Fruit fly (Drosophila melanogaster) whole organism, embryonic: Measurements from ENCODE around the gene CG34001.
A peak's percentile ranks its signal among the peaks of the same experiment; 100 is the strongest.

Experiments
- Asciz ChIP-seq: fragments of 200-800 bp; sonication (Bioruptor generic); optimal IDR thresholded peaks from 2 replicates; lab custom pipeline; 2017; ENCODE audit warnings: missing biosample characterization, mild to moderate bottlenecking, missing genetic modification characterization, missing genetic modification reagents
- Atf3 ChIP-seq: fragments of 200-800 bp; sonication (Bioruptor generic); optimal IDR thresholded peaks from 3 replicates; lab custom pipeline; 2016; ENCODE audit warnings: missing biosample characterization, missing genetic modification characterization
- CG12391 ChIP-seq: fragments of 200-800 bp; sonication (Bioruptor generic); optimal IDR thresholded peaks from 3 replicates; lab custom pipeline; 2018; ENCODE audit warnings: missing biosample characterization, mild to moderate bottlenecking, missing genetic modification characterization, moderate library complexity
- CG14860 ChIP-seq: fragments of 200-800 bp; sonication (Bioruptor generic); IDR thresholded peaks from 3 replicates; pipeline ENCODE4 v1.3.6; 2022; ENCODE audit warnings: missing biosample characterization, missing genetic modification characterization; ENCODE audit not compliant: partially characterized antibody
- CG15269 ChIP-seq: fragments of 200-800 bp; sonication (Bioruptor generic); optimal IDR thresholded peaks from 2 replicates; lab custom pipeline; 2018; ENCODE audit warnings: missing biosample characterization, mild to moderate bottlenecking, missing genetic modification characterization, moderate library complexity
- CG15479 ChIP-seq: fragments of 200-800 bp; sonication (Bioruptor generic); optimal IDR thresholded peaks from 3 replicates; lab custom pipeline; 2019; ENCODE audit warnings: missing biosample characterization, mild to moderate bottlenecking, missing genetic modification characterization, moderate library complexity
- CG16813 ChIP-seq: fragments of 200-800 bp; sonication (Bioruptor generic); IDR thresholded peaks from 3 replicates; pipeline ENCODE4 v1.3.6; 2022; ENCODE audit warnings: missing biosample characterization, missing genetic modification characterization; ENCODE audit not compliant: partially characterized antibody
- CG17829 ChIP-seq: fragments of 200-800 bp; optimal IDR thresholded peaks from 2 replicates; lab custom pipeline; 2019; ENCODE audit warnings: missing biosample characterization, mild to moderate bottlenecking, missing genetic modification characterization, moderate library complexity
- CG18476 ChIP-seq: fragments of 200-800 bp; sonication (Bioruptor generic); optimal IDR thresholded peaks from 2 replicates; lab custom pipeline; 2016; ENCODE audit warnings: missing biosample characterization, mild to moderate bottlenecking, missing genetic modification characterization
- CG2712 ChIP-seq: fragments of 200-800 bp; optimal IDR thresholded peaks from 3 replicates; lab custom pipeline; 2019; ENCODE audit warnings: missing biosample characterization, mild to moderate bottlenecking, missing genetic modification characterization, moderate library complexity
- CG3065 ChIP-seq: fragments of 200-800 bp; sonication (Bioruptor generic); optimal IDR thresholded peaks from 2 replicates; lab custom pipeline; 2016; ENCODE audit warnings: missing biosample characterization, missing genetic modification characterization
- CG3281 ChIP-seq: fragments of 200-800 bp; sonication (Bioruptor generic); optimal IDR thresholded peaks from 3 replicates; lab custom pipeline; 2017; ENCODE audit warnings: missing biosample characterization, mild to moderate bottlenecking, missing genetic modification characterization
- CG34422 ChIP-seq: fragments of 200-800 bp; sonication (Bioruptor generic); IDR thresholded peaks from 3 replicates; pipeline ENCODE4 v1.3.6; 2022; ENCODE audit warnings: missing biosample characterization, missing genetic modification characterization
- CG4820 ChIP-seq: fragments of 200-800 bp; sonication (Bioruptor generic); optimal IDR thresholded peaks from 3 replicates; lab custom pipeline; 2016; ENCODE audit warnings: missing biosample characterization, missing genetic modification characterization
- CG5953 ChIP-seq: fragments of 200-800 bp; sonication (Bioruptor generic); IDR thresholded peaks from 2 replicates; pipeline ENCODE4 v1.3.6; 2022; ENCODE audit warnings: missing biosample characterization, missing genetic modification characterization
- CG6272 ChIP-seq: fragments of 200-800 bp; sonication (Bioruptor generic); IDR thresholded peaks from 2 replicates; pipeline ENCODE4 v1.3.6; 2022; ENCODE audit warnings: missing biosample characterization, missing genetic modification characterization
- CG6813 ChIP-seq: fragments of 200-800 bp; sonication (Bioruptor generic); optimal IDR thresholded peaks from 2 replicates; lab custom pipeline; 2017; ENCODE audit warnings: missing biosample characterization, missing genetic modification characterization, mild to moderate bottlenecking, moderate library complexity, missing genetic modification reagents
- CG7987 ChIP-seq: fragments of 200-800 bp; sonication (Bioruptor generic); optimal IDR thresholded peaks from 2 replicates; lab custom pipeline; 2018; ENCODE audit warnings: missing biosample characterization, mild to moderate bottlenecking, missing genetic modification characterization, moderate library complexity
- CG8281 ChIP-seq: fragments of 200-800 bp; sonication (Bioruptor generic); optimal IDR thresholded peaks from 2 replicates; lab custom pipeline; 2018; ENCODE audit warnings: missing biosample characterization, mild to moderate bottlenecking, missing genetic modification characterization, moderate library complexity
- CG8478 ChIP-seq: fragments of >200 bp; optimal IDR thresholded peaks from 2 replicates; lab custom pipeline; 2018
- Deaf1 ChIP-seq: fragments of 200-800 bp; optimal IDR thresholded peaks from 3 replicates; lab custom pipeline; 2019; ENCODE audit warnings: missing biosample characterization, mild to moderate bottlenecking, missing genetic modification characterization, moderate library complexity
- Dip2 ChIP-seq: fragments of 200-800 bp; sonication (Bioruptor generic); IDR thresholded peaks from 2 replicates; pipeline ENCODE4 v1.3.6; 2022; ENCODE audit warnings: missing biosample characterization, missing genetic modification characterization
- Dip3 ChIP-seq: fragments of 200-800 bp; sonication (Bioruptor generic); optimal IDR thresholded peaks from 3 replicates; lab custom pipeline; 2016; ENCODE audit warnings: missing biosample characterization, missing genetic modification characterization
- Fer2 ChIP-seq: fragments of 200-800 bp; sonication (Bioruptor generic); optimal IDR thresholded peaks from 2 replicates; lab custom pipeline; 2018; ENCODE audit warnings: missing biosample characterization, mild to moderate bottlenecking, missing genetic modification characterization, moderate library complexity
- GATAe ChIP-seq: fragments of 200-800 bp; sonication (Bioruptor generic); conservative IDR thresholded peaks from 2 replicates; pipeline ENCODE4 v1.3.6; 2022; ENCODE audit warnings: missing biosample characterization, missing genetic modification characterization
- MTF-1 ChIP-seq: fragments of 200-800 bp; sonication (Bioruptor generic); optimal IDR thresholded peaks from 2 replicates; lab custom pipeline; 2018; ENCODE audit warnings: missing biosample characterization, mild to moderate bottlenecking, missing genetic modification characterization, borderline replicate concordance
- NC2α ChIP-seq: fragments of 200-800 bp; sonication (Bioruptor generic); optimal IDR thresholded peaks from 2 replicates; lab custom pipeline; 2016; ENCODE audit warnings: missing biosample characterization, missing genetic modification characterization
- Oaz ChIP-seq: fragments of 200-800 bp; sonication (Bioruptor generic); IDR thresholded peaks from 2 replicates; pipeline ENCODE4 v1.3.6; 2022; ENCODE audit warnings: missing biosample characterization, missing genetic modification characterization
- PHDP ChIP-seq: fragments of 200-800 bp; sonication (Bioruptor generic); optimal IDR thresholded peaks from 3 replicates; lab custom pipeline; 2018; ENCODE audit warnings: missing biosample characterization, mild to moderate bottlenecking, missing genetic modification characterization, moderate library complexity
- Side ChIP-seq: fragments of 200-800 bp; sonication (Bioruptor generic); optimal IDR thresholded peaks from 2 replicates; lab custom pipeline; 2016; ENCODE audit warnings: missing biosample characterization, missing genetic modification characterization
- Sin3A ChIP-seq: fragments of >200 bp; optimal IDR thresholded peaks from 2 replicates; lab custom pipeline; 2018
- Sox100B ChIP-seq: fragments of 200-800 bp; sonication (Bioruptor generic); optimal IDR thresholded peaks from 3 replicates; lab custom pipeline; 2018; ENCODE audit warnings: missing biosample characterization, mild to moderate bottlenecking, missing genetic modification characterization
- Trl ChIP-seq, 3 experiments: fragments of >200 bp in 2 of 3; fragments of 200-800 bp in 1 of 3; sonication (Bioruptor generic) in 1 of 3; optimal IDR thresholded peaks; 2 replicates in 1 of 3; 3 replicates in 2 of 3; lab custom pipeline; 2016 to 2017; ENCODE audit warnings: missing biosample characterization in 1 of 3, missing genetic modification characterization in 1 of 3
- ac ChIP-seq: fragments of 200-800 bp; sonication (Bioruptor generic); optimal IDR thresholded peaks from 3 replicates; lab custom pipeline; 2017; ENCODE audit warnings: missing biosample characterization, mild to moderate bottlenecking, missing genetic modification characterization
- ara ChIP-seq: fragments of 200-800 bp; sonication (Bioruptor generic); IDR thresholded peaks from 2 replicates; pipeline ENCODE4 v1.3.6; 2022; ENCODE audit warnings: missing biosample characterization, missing genetic modification characterization
- cg ChIP-seq: fragments of 200-800 bp; sonication (Bioruptor generic); optimal IDR thresholded peaks from 3 replicates; lab custom pipeline; 2019; ENCODE audit warnings: missing biosample characterization, mild to moderate bottlenecking, missing genetic modification characterization, moderate library complexity
- croc ChIP-seq: fragments of 200-800 bp; sonication (Bioruptor generic); conservative IDR thresholded peaks from 3 replicates; pipeline ENCODE4 v1.3.6; 2022; ENCODE audit warnings: missing biosample characterization, missing genetic modification characterization
- dimm ChIP-seq: fragments of 200-800 bp; sonication (Bioruptor generic); IDR thresholded peaks from 2 replicates; pipeline ENCODE4 v1.3.6; 2022; ENCODE audit warnings: missing biosample characterization, missing genetic modification characterization
- dmrt11E ChIP-seq: fragments of 200-800 bp; sonication (Bioruptor generic); optimal IDR thresholded peaks from 3 replicates; lab custom pipeline; 2018; ENCODE audit warnings: missing biosample characterization, mild to moderate bottlenecking, missing genetic modification characterization, moderate library complexity
- eyg ChIP-seq: fragments of 200-800 bp; sonication (Bioruptor generic); optimal IDR thresholded peaks from 3 replicates; lab custom pipeline; 2016; ENCODE audit warnings: missing biosample characterization, missing genetic modification characterization
- gcm ChIP-seq: fragments of 200-800 bp; sonication (Bioruptor generic); optimal IDR thresholded peaks from 2 replicates; lab custom pipeline; 2019; ENCODE audit warnings: missing biosample characterization, mild to moderate bottlenecking, missing genetic modification characterization, moderate library complexity
- jing ChIP-seq: fragments of 200-800 bp; sonication (Bioruptor generic); optimal IDR thresholded peaks from 2 replicates; lab custom pipeline; 2018; ENCODE audit warnings: missing biosample characterization, mild to moderate bottlenecking, missing genetic modification characterization
- kah ChIP-seq: fragments of 200-800 bp; sonication (Bioruptor generic); optimal IDR thresholded peaks from 2 replicates; lab custom pipeline; 2018; ENCODE audit warnings: missing biosample characterization, mild to moderate bottlenecking, missing genetic modification characterization
- kni ChIP-seq: fragments of 200-800 bp; sonication (Bioruptor generic); optimal IDR thresholded peaks from 3 replicates; lab custom pipeline; 2017; ENCODE audit warnings: mild to moderate bottlenecking, missing biosample characterization, missing genetic modification reagents, missing genetic modification characterization
- lilli ChIP-seq: fragments of 200-800 bp; sonication (Bioruptor generic); optimal IDR thresholded peaks from 3 replicates; lab custom pipeline; 2016; ENCODE audit warnings: missing biosample characterization, missing genetic modification characterization
- pum ChIP-seq: fragments of 200-800 bp; sonication (Bioruptor generic); optimal IDR thresholded peaks from 2 replicates; lab custom pipeline; 2016; ENCODE audit warnings: missing biosample characterization, missing genetic modification characterization
- sug ChIP-seq: fragments of 200-800 bp; optimal IDR thresholded peaks from 2 replicates; lab custom pipeline; 2019; ENCODE audit warnings: missing biosample characterization, mild to moderate bottlenecking, missing genetic modification characterization, moderate library complexity
- tup ChIP-seq: fragments of 200-800 bp; sonication (Bioruptor generic); optimal IDR thresholded peaks from 2 replicates; lab custom pipeline; 2016; ENCODE audit warnings: missing biosample characterization, mild to moderate bottlenecking, missing genetic modification characterization, moderate library complexity
- unpg ChIP-seq: fragments of 200-800 bp; sonication (Bioruptor generic); optimal IDR thresholded peaks from 3 replicates; lab custom pipeline; 2018; ENCODE audit warnings: missing biosample characterization, mild to moderate bottlenecking, missing genetic modification characterization, moderate library complexity
- vfl ChIP-seq: fragments of 200-800 bp; sonication (Bioruptor generic); optimal IDR thresholded peaks from 2 replicates; lab custom pipeline; 2016; ENCODE audit warnings: missing biosample characterization, missing genetic modification characterization

CG34001 gene

dm6 chr3L:10659993-10660743, 29.3 kb downstream of the CG34001 start (continued):
- TF ChIP-seq tup (GFP tag; lab: Kevin White, UChicago) = no peak
- TF ChIP-seq CG15269 (tag; lab: Kevin White, UChicago) = no peak
- TF ChIP-seq lilli (GFP tag; lab: Kevin White, UChicago) = no peak
- peak; percentile 1 for TF ChIP-seq PHDP (tag; lab: Kevin White, UChicago)
- no peak for TF ChIP-seq MTF-1
- peak; percentile 96 for TF ChIP-seq CG15479
- TF ChIP-seq unpg = no peak
- TF ChIP-seq croc (GFP tag; lab: Robert Waterston, UW) = no peak
- TF ChIP-seq dmrt11E (tag; lab: Kevin White, UChicago) = peak; percentile 38
- no peak for TF ChIP-seq jing (GFP tag; lab: Kevin White, UChicago)
- no peak for TF ChIP-seq Asciz
- TF ChIP-seq ac (GFP tag; lab: Kevin White, UChicago) = no peak
- TF ChIP-seq CG16813 (GFP tag; lab: Robert Waterston, UW) = no peak
- TF ChIP-seq Fer2 (tag; lab: Kevin White, UChicago) = no peak
- TF ChIP-seq CG8281 = no peak
- TF ChIP-seq sug (tag; lab: Kevin White, UChicago) = no peak
- TF ChIP-seq Atf3 (GFP tag; lab: Kevin White, UChicago) = no peak
- no peak for TF ChIP-seq CG3065
- TF ChIP-seq kah (GFP tag; lab: Kevin White, UChicago) = no peak
- TF ChIP-seq CG18476 = no peak
- TF ChIP-seq ara (GFP tag; lab: Robert Waterston, UW) = no peak
- no peak for TF ChIP-seq CG34422 (GFP tag; lab: Robert Waterston, UW)
- TF ChIP-seq Dip2 = no peak
- TF ChIP-seq Side (GFP tag; lab: Kevin White, UChicago) = no peak
- peak; percentile 46 to 51 for TF ChIP-seq Trl (optimal IDR thresholded peaks at IDR 0.05; lab: Kevin White, UChicago)
- TF ChIP-seq Trl (GFP tag; optimal IDR thresholded peaks at IDR 0.05; lab: Kevin White, UChicago) = no peak
- no peak for TF ChIP-seq NC2α (GFP tag; lab: Kevin White, UChicago)
- TF ChIP-seq CG8478 (lab: Kevin White, UChicago) = no peak
- no peak for TF ChIP-seq eyg (GFP tag; lab: Kevin White, UChicago)
- no peak for TF ChIP-seq Deaf1 (tag; lab: Kevin White, UChicago)
- peak; percentile 62 for TF ChIP-seq cg
- TF ChIP-seq CG4820 (GFP tag; lab: Kevin White, UChicago) = no peak
- no peak for TF ChIP-seq CG14860 (GFP tag; lab: Robert Waterston, UW)
- no peak for TF ChIP-seq CG5953 (GFP tag; lab: Robert Waterston, UW)
- TF ChIP-seq gcm = no peak
- no peak for TF ChIP-seq dimm (GFP tag; lab: Robert Waterston, UW)
- no peak for TF ChIP-seq CG6813
- peak; percentile 50 for TF ChIP-seq CG12391
- no peak for TF ChIP-seq CG3281 (GFP tag; lab: Kevin White, UChicago)
- TF ChIP-seq Oaz (GFP tag; lab: Robert Waterston, UW) = no peak
- no peak for TF ChIP-seq pum (GFP tag; lab: Kevin White, UChicago)
- TF ChIP-seq CG17829 (tag; lab: Kevin White, UChicago) = peak; percentile 10
- no peak for TF ChIP-seq Sin3A
- TF ChIP-seq vfl (GFP tag; lab: Kevin White, UChicago) = no peak
- TF ChIP-seq CG6272 (GFP tag; lab: Robert Waterston, UW) = no peak
- TF ChIP-seq CG7987 (GFP tag; lab: Kevin White, UChicago) = no peak
- peak; percentile 23 for TF ChIP-seq Sox100B (GFP tag; lab: Kevin White, UChicago)
- no peak for TF ChIP-seq Dip3
- TF ChIP-seq GATAe = no peak
- TF ChIP-seq kni = peak; percentile 17
- peak; percentile 61 for TF ChIP-seq CG2712 (tag; lab: Kevin White, UChicago)
